Worm (Caenorhabditis elegans) whole organism, mixed stage, embryonic: Measurements from ENCODE around the gene Y57E12AL.6.

ENCODE experiments used
- bed-3 ChIP-seq: fragments of 200-800 bp; sonication (Bioruptor generic); optimal IDR thresholded peaks from 3 replicates; lab custom pipeline; 2018; ENCODE audit warnings: mild to moderate bottlenecking, missing genetic modification characterization, moderate library complexity, missing compliant biosample characterization
- ces-1 ChIP-seq: fragments of 150-350 bp; optimal IDR thresholded peaks from 2 replicates; lab custom pipeline; 2014; ENCODE audit warnings: missing biosample characterization, missing genetic modification reagents, missing genetic modification characterization
- elt-3 ChIP-seq: fragments of 150-350 bp; optimal IDR thresholded peaks from 2 replicates; lab custom pipeline; 2014; ENCODE audit warnings: missing biosample characterization, missing genetic modification characterization
- nhr-12 ChIP-seq: fragments of 150-350 bp; optimal IDR thresholded peaks from 2 replicates; lab custom pipeline; 2014; ENCODE audit warnings: missing biosample characterization, missing genetic modification characterization
- nhr-76 ChIP-seq: sonication (generic microtip); optimal IDR thresholded peaks from 2 replicates; lab custom pipeline; 2017; ENCODE audit warnings: missing biosample characterization, missing genetic modification characterization

ce11 chrV:7076161-7076560, 15.9 kb upstream of the Y57E12AL.6 start:
- no peak for TF ChIP-seq ces-1 (GFP tag; lab: Kevin White, UChicago)
- no peak for TF ChIP-seq nhr-76 (tag; lab: Kevin White, UChicago)
- no peak for TF ChIP-seq bed-3
- TF ChIP-seq nhr-12, result no peak
- TF ChIP-seq elt-3, result no peak
